Worm (Caenorhabditis elegans) whole organism, L1 larva: Measurements from ENCODE around the gene unc-79.

Experiments
- C16A3.4 ChIP-seq: fragments of 150-350 bp; optimal IDR thresholded peaks from 2 replicates; lab custom pipeline; 2014; ENCODE audit warnings: missing biosample characterization, missing genetic modification characterization
- F16B12.6 ChIP-seq: fragments of 150-350 bp; optimal IDR thresholded peaks from 2 replicates; lab custom pipeline; 2014; ENCODE audit warnings: missing biosample characterization, missing genetic modification characterization
- alr-1 ChIP-seq: fragments of 200-800 bp; sonication (Bioruptor generic); optimal IDR thresholded peaks from 2 replicates; lab custom pipeline; 2018; ENCODE audit warnings: borderline replicate concordance, mild to moderate bottlenecking, missing genetic modification characterization, missing compliant biosample characterization
- aly-2 ChIP-seq: fragments of 150-350 bp; optimal IDR thresholded peaks from 2 replicates; lab custom pipeline; 2014; ENCODE audit warnings: missing biosample characterization, missing genetic modification characterization
- blmp-1 ChIP-seq: fragments of 150-350 bp; optimal IDR thresholded peaks from 2 replicates; lab custom pipeline; 2014; ENCODE audit warnings: missing biosample characterization, missing genetic modification characterization
- ceh-8 ChIP-seq: fragments of 200-800 bp; sonication (Bioruptor generic); optimal IDR thresholded peaks from 2 replicates; lab custom pipeline; 2018; ENCODE audit warnings: mild to moderate bottlenecking, missing genetic modification characterization, moderate library complexity, missing compliant biosample characterization
- ceh-82 ChIP-seq, 3 experiments: fragments of 150-350 bp in 1 of 3; sonication (generic microtip) in 2 of 3; optimal IDR thresholded peaks; 2 replicates each; lab custom pipeline; 2014 to 2017; ENCODE audit warnings: missing biosample characterization in 3 of 3, missing genetic modification characterization in 3 of 3
- ceh-88 ChIP-seq: fragments of 200-800 bp; sonication (Bioruptor generic); IDR thresholded peaks from 2 replicates; pipeline ENCODE4 v1.3.6; 2022; ENCODE audit warnings: missing genetic modification characterization, missing compliant biosample characterization
- egl-27 ChIP-seq, 2 experiments: fragments of 150-350 bp in 1 of 2; sonication (generic microtip); optimal IDR thresholded peaks; 3 replicates each; lab custom pipeline; 2017 to 2018; ENCODE audit warnings: missing biosample characterization in 2 of 2, missing genetic modification characterization in 2 of 2, missing genetic modification reagents in 2 of 2
- elt-2 ChIP-seq: sonication (generic microtip); optimal IDR thresholded peaks from 2 replicates; lab custom pipeline; 2016; ENCODE audit warnings: missing genetic modification characterization, mild to moderate bottlenecking, inconsistent platforms, missing compliant biosample characterization, missing genetic modification reagents
- elt-3 ChIP-seq, 6 experiments: fragments of 150-350 bp in 1 of 6; sonication (generic microtip); optimal IDR thresholded peaks; 2 replicates each; lab custom pipeline; 2017 to 2018; ENCODE audit warnings: missing biosample characterization in 6 of 6, missing genetic modification characterization in 6 of 6, inconsistent platforms in 1 of 6
- ets-5 ChIP-seq: fragments of 200-800 bp; sonication (Bioruptor generic); IDR thresholded peaks from 2 replicates; pipeline ENCODE4 v1.3.6; 2022; ENCODE audit warnings: missing genetic modification characterization, missing compliant biosample characterization
- fkh-10 ChIP-seq: sonication (generic microtip); optimal IDR thresholded peaks from 2 replicates; lab custom pipeline; 2017; ENCODE audit warnings: missing biosample characterization, missing genetic modification reagents, missing genetic modification characterization
- hlh-17 ChIP-seq: fragments of 200-800 bp; sonication (Bioruptor generic); optimal IDR thresholded peaks from 2 replicates; lab custom pipeline; 2018; ENCODE audit warnings: missing genetic modification characterization, mild to moderate bottlenecking, missing compliant biosample characterization, moderate library complexity, borderline replicate concordance
- hlh-4 ChIP-seq: sonication (generic microtip); optimal IDR thresholded peaks from 2 replicates; lab custom pipeline; 2016; ENCODE audit warnings: mild to moderate bottlenecking, missing genetic modification characterization, missing compliant biosample characterization
- hpl-2 ChIP-seq: fragments of 150-350 bp; optimal IDR thresholded peaks from 2 replicates; lab custom pipeline; 2014; ENCODE audit warnings: missing biosample characterization, missing genetic modification reagents, missing genetic modification characterization
- irx-1 ChIP-seq: sonication (generic microtip); optimal IDR thresholded peaks from 2 replicates; lab custom pipeline; 2016; ENCODE audit warnings: missing genetic modification characterization, missing compliant biosample characterization
- isw-1 ChIP-seq: fragments of 200-800 bp; sonication (Bioruptor generic); IDR thresholded peaks from 2 replicates; pipeline ENCODE4 v1.3.6; 2022; ENCODE audit warnings: missing genetic modification characterization, missing compliant biosample characterization
- jun-1 ChIP-seq: fragments of 150-350 bp; optimal IDR thresholded peaks from 2 replicates; lab custom pipeline; 2014; ENCODE audit warnings: missing biosample characterization, missing genetic modification reagents, missing genetic modification characterization
- lin-13 ChIP-seq: fragments of 150-350 bp; optimal IDR thresholded peaks from 2 replicates; lab custom pipeline; 2014; ENCODE audit warnings: missing biosample characterization, missing genetic modification reagents, missing genetic modification characterization
- lin-15B ChIP-seq: fragments of 150-350 bp; sonication (generic microtip); optimal IDR thresholded peaks from 3 replicates; lab custom pipeline; 2014; ENCODE audit warnings: missing biosample characterization, missing genetic modification characterization
- lin-35 ChIP-seq, 2 experiments: fragments of 150-350 bp; optimal IDR thresholded peaks; 2 replicates each; lab custom pipeline; 2014; ENCODE audit warnings: missing biosample characterization in 2 of 2, missing genetic modification characterization in 2 of 2, missing genetic modification reagents in 2 of 2
- lin-39 ChIP-seq: fragments of 150-350 bp; optimal IDR thresholded peaks from 2 replicates; lab custom pipeline; 2014; ENCODE audit warnings: missing biosample characterization, missing genetic modification reagents, missing genetic modification characterization
- mab-9 ChIP-seq: fragments of 200-800 bp; sonication (Bioruptor generic); IDR thresholded peaks from 2 replicates; pipeline ENCODE4 v1.3.6; 2022; ENCODE audit warnings: missing genetic modification reagents, missing genetic modification characterization, missing compliant biosample characterization
- nhr-11 ChIP-seq: fragments of 150-350 bp; optimal IDR thresholded peaks from 2 replicates; lab custom pipeline; 2014; ENCODE audit warnings: missing biosample characterization, missing genetic modification characterization
- nhr-12 ChIP-seq: sonication (generic microtip); optimal IDR thresholded peaks from 2 replicates; lab custom pipeline; 2017; ENCODE audit warnings: missing biosample characterization, missing genetic modification characterization
- nhr-19 ChIP-seq: fragments of 200-800 bp; sonication (Bioruptor generic); conservative IDR thresholded peaks from 2 replicates; pipeline ENCODE4 v1.3.6; 2022; ENCODE audit warnings: missing genetic modification characterization, missing compliant biosample characterization
- nhr-20 ChIP-seq: sonication (generic microtip); optimal IDR thresholded peaks from 2 replicates; lab custom pipeline; 2016; ENCODE audit warnings: mild to moderate bottlenecking, missing genetic modification characterization, missing compliant biosample characterization
- nhr-28 ChIP-seq: fragments of 150-350 bp; optimal IDR thresholded peaks from 2 replicates; lab custom pipeline; 2014; ENCODE audit warnings: missing biosample characterization, missing genetic modification characterization
- nhr-47 ChIP-seq: sonication (generic microtip); optimal IDR thresholded peaks from 2 replicates; lab custom pipeline; 2016; ENCODE audit warnings: mild to moderate bottlenecking, missing genetic modification characterization, moderate library complexity, missing compliant biosample characterization
- nhr-71 ChIP-seq: sonication (generic microtip); optimal IDR thresholded peaks from 2 replicates; lab custom pipeline; 2016; ENCODE audit warnings: mild to moderate bottlenecking, missing genetic modification characterization, moderate library complexity, missing compliant biosample characterization
- nhr-84 ChIP-seq: sonication (generic microtip); optimal IDR thresholded peaks from 2 replicates; lab custom pipeline; 2017; ENCODE audit warnings: missing biosample characterization, missing genetic modification characterization
- nhr-85 ChIP-seq: sonication (generic microtip); peaks from one replicate; lab custom pipeline; 2016; ENCODE audit warnings: missing genetic modification characterization, inconsistent platforms, missing compliant biosample characterization
- nhr-90 ChIP-seq: sonication (generic microtip); optimal IDR thresholded peaks from 2 replicates; lab custom pipeline; 2016; ENCODE audit warnings: mild to moderate bottlenecking, missing genetic modification characterization, missing compliant biosample characterization; ENCODE audit not compliant: poor library complexity
- pax-3 ChIP-seq: fragments of 200-800 bp; sonication (Bioruptor generic); optimal IDR thresholded peaks from 2 replicates; lab custom pipeline; 2018; ENCODE audit warnings: mild to moderate bottlenecking, missing genetic modification characterization, moderate library complexity, missing compliant biosample characterization
- pqm-1 ChIP-seq: sonication (generic microtip); optimal IDR thresholded peaks from 3 replicates; lab custom pipeline; 2017; ENCODE audit warnings: missing biosample characterization, missing genetic modification characterization
- snpc-4 ChIP-seq: fragments of 150-350 bp; optimal IDR thresholded peaks from 2 replicates; lab custom pipeline; 2014; ENCODE audit warnings: missing biosample characterization, missing genetic modification characterization
- sox-4 ChIP-seq: sonication (generic microtip); optimal IDR thresholded peaks from 2 replicates; lab custom pipeline; 2016; ENCODE audit warnings: missing genetic modification characterization, missing compliant biosample characterization
- sup-37 ChIP-seq: fragments of 200-800 bp; sonication (Bioruptor generic); optimal IDR thresholded peaks from 2 replicates; lab custom pipeline; 2018; ENCODE audit warnings: mild to moderate bottlenecking, missing genetic modification characterization, missing compliant biosample characterization
- unc-62 ChIP-seq: fragments of 150-350 bp; optimal IDR thresholded peaks from 2 replicates; lab custom pipeline; 2014; ENCODE audit warnings: missing biosample characterization, missing genetic modification reagents, missing genetic modification characterization
- unc-86 ChIP-seq: sonication (generic microtip); optimal IDR thresholded peaks from 2 replicates; lab custom pipeline; 2016; ENCODE audit warnings: missing genetic modification characterization, missing compliant biosample characterization
- vab-15 ChIP-seq: sonication (generic microtip); optimal IDR thresholded peaks from 2 replicates; lab custom pipeline; 2017; ENCODE audit warnings: missing genotype, mild to moderate bottlenecking, missing genetic modification characterization, missing compliant biosample characterization
- zip-4 ChIP-seq: fragments of 200-800 bp; sonication (Bioruptor generic); optimal IDR thresholded peaks from 2 replicates; lab custom pipeline; 2018; ENCODE audit warnings: mild to moderate bottlenecking, missing genetic modification characterization, moderate library complexity, missing compliant biosample characterization
- ztf-11 ChIP-seq, 2 experiments: sonication (generic microtip); optimal IDR thresholded peaks; 2 replicates each; lab custom pipeline; 2016 to 2017; ENCODE audit warnings: missing genetic modification characterization in 2 of 2, missing biosample characterization in 1 of 2, missing compliant biosample characterization in 1 of 2
- ztf-4 ChIP-seq: fragments of 150-350 bp; optimal IDR thresholded peaks from 2 replicates; lab custom pipeline; 2014; ENCODE audit warnings: missing biosample characterization, missing genetic modification characterization

The unc-79 gene

DNA sequence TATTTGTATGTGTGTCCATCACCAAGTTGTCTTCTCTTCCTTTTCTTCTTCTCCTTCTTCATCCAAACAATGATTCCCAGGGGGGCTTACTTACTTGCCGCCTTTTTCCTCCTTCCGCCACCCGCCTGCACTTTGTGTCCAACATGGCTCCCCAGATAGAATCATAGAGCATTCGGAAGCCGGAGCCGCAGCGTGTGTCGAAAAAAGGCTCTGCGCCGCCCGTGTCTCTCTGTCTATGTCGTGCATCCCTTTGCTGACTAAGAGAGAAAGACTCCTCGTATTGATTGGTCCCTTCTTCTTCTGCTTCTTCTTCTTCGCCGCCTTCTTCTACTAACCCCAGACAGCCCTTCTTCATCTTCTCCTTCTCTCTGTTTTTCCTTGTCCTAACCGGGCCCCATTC is 2.7 kb upstream of the unc-79 start (continued):
- TF ChIP-seq sup-37 (GFP tag; lab: Kevin White, UChicago) (no peak), jun-1 (tag; lab: Kevin White, UChicago) (no peak), unc-62 (GFP tag; lab: Kevin White, UChicago) (no peak), hlh-4 (tag; lab: Kevin White, UChicago) (no peak), aly-2 (tag; lab: Kevin White, UChicago) (no peak), zip-4 (GFP tag; lab: Kevin White, UChicago) (no peak), ceh-88 (GFP tag; lab: Robert Waterston, UW) (no peak), pqm-1 (tag; lab: Kevin White, UChicago) (no peak), egl-27 (tag; optimal IDR thresholded peaks at IDR 0.05; lab: Kevin White, UChicago) (no peak), lin-13 (GFP tag; lab: Kevin White, UChicago) (no peak), irx-1 (tag; lab: Kevin White, UChicago) (no peak), unc-86 (tag; lab: Kevin White, UChicago) (peak; percentile 67), nhr-90 (no peak), lin-15B (tag; lab: Kevin White, UChicago) (no peak), hlh-17 (GFP tag; lab: Kevin White, UChicago) (no peak), pax-3 (tag; lab: Kevin White, UChicago) (no peak), nhr-28 (tag; lab: Kevin White, UChicago) (no peak), ceh-8 (GFP tag; lab: Kevin White, UChicago) (no peak), mab-9 (GFP tag; lab: Robert Waterston, UW) (no peak), ets-5 (no peak), ceh-82 (tag; optimal IDR thresholded peaks at IDR 0.05; lab: Kevin White, UChicago) (peak in 2 of 3 experiments; percentile 32 to 87), nhr-47 (peak; percentile 40), C16A3.4 (no peak), hpl-2 (no peak), nhr-20 (tag; lab: Kevin White, UChicago) (no peak), snpc-4 (tag; lab: Kevin White, UChicago) (no peak), alr-1 (tag; lab: Kevin White, UChicago) (no peak), nhr-84 (tag; lab: Kevin White, UChicago) (no peak), ztf-11 (tag; optimal IDR thresholded peaks at IDR 0.05; lab: Kevin White, UChicago) (no peak), lin-35 (GFP tag; optimal IDR thresholded peaks at IDR 0.05; lab: Kevin White, UChicago) (peak in 1 of 2 experiments; percentile 50), isw-1 (GFP tag; lab: Robert Waterston, UW) (peak; percentile 43), ztf-4 (no peak), blmp-1 (tag; lab: Kevin White, UChicago) (no peak), elt-2 (no peak), sox-4 (no peak), nhr-85 (tag; lab: Kevin White, UChicago) (no peak), fkh-10 (GFP tag; lab: Kevin White, UChicago) (peak; percentile 15), nhr-12 (no peak), nhr-11 (tag; lab: Kevin White, UChicago) (no peak), elt-3 (tag; optimal IDR thresholded peaks at IDR 0.05; lab: Kevin White, UChicago) (no peak), vab-15 (tag; lab: Kevin White, UChicago) (no peak), lin-39 (tag; lab: Kevin White, UChicago) (no peak), nhr-19 (GFP tag; lab: Robert Waterston, UW) (no peak), F16B12.6 (peak; percentile 15), nhr-71 (tag; lab: Kevin White, UChicago) (peak; percentile 49)
